Worm (Caenorhabditis elegans) whole organism, L4 larva: ENCODE measurements around the gene unc-10.

Experiments
- ceh-44 ChIP-seq: fragments of 200-800 bp; sonication (Bioruptor generic); IDR thresholded peaks from 2 replicates; pipeline ENCODE4 v1.3.6; 2022; ENCODE audit warnings: missing genetic modification reagents, missing genetic modification characterization, missing compliant biosample characterization
- ces-1 ChIP-seq: fragments of 150-350 bp; sonication (generic microtip); optimal IDR thresholded peaks from 4 replicates; lab custom pipeline; 2014; ENCODE audit warnings: missing biosample characterization, missing genetic modification reagents, missing genetic modification characterization
- daf-19 ChIP-seq: fragments of 200-800 bp; sonication (Bioruptor generic); conservative IDR thresholded peaks from 2 replicates; pipeline ENCODE4 v1.3.6; 2022; ENCODE audit warnings: missing genetic modification characterization, missing compliant biosample characterization
- fos-1 ChIP-seq: fragments of 150-350 bp; optimal IDR thresholded peaks from 2 replicates; lab custom pipeline; 2014; ENCODE audit warnings: missing biosample characterization, missing genetic modification characterization
- nhr-11 ChIP-seq: fragments of 150-350 bp; optimal IDR thresholded peaks from 2 replicates; lab custom pipeline; 2014; ENCODE audit warnings: missing biosample characterization, missing genetic modification characterization
- php-3 ChIP-seq: fragments of 200-800 bp; sonication (Bioruptor generic); IDR thresholded peaks from 2 replicates; pipeline ENCODE4 v1.3.6; 2022; ENCODE audit warnings: missing genetic modification reagents, missing genetic modification characterization, missing compliant biosample characterization
- spr-3 ChIP-seq: fragments of 200-800 bp; sonication (Bioruptor generic); optimal IDR thresholded peaks from 2 replicates; lab custom pipeline; 2018; ENCODE audit warnings: mild to moderate bottlenecking, missing genetic modification characterization, missing compliant biosample characterization

- TF ChIP-seq ceh-44 (no peak), ces-1 (GFP tag; lab: Kevin White, UChicago) (no peak), spr-3 (GFP tag; lab: Kevin White, UChicago) (no peak), nhr-11 (tag; lab: Kevin White, UChicago) (no peak), daf-19 (no peak), php-3 (GFP tag; lab: Robert Waterston, UW) (no peak), fos-1 (no peak)
Measured at ce11 chrX:7233127-7234073, 46.7 kb downstream of the unc-10 start.
